Fruit fly (Drosophila melanogaster): ENCODE measurements around the gene CG32444.

Gene CG32444

dm6 chr3L:21679687-21680086 lies 42.9 kb downstream of the CG32444 start, which contains the start of the genes Als2 and CG11248 (continued):
- TF ChIP-seq CG1602 (GFP tag; optimal IDR thresholded peaks at IDR 0.05): peak; percentile 81
- no peak for TF ChIP-seq kni (GFP tag; optimal IDR thresholded peaks at IDR 0.05)
- TF ChIP-seq seq (GFP tag; IDR thresholded peaks at IDR 0.05): 0 out of 2 replicates have a peak, but pooled peaks have one; percentile 23

dm6 chr3L:21683942-21684341 lies 47.2 kb downstream of the CG32444 start, which contains the start of gene Sfp78E:
Sfp78E (minus strand) TSS chr3L:21684042.
- TF ChIP-seq eve (GFP tag; optimal IDR thresholded peaks at IDR 0.05): no peak
- TF ChIP-seq Ets65A (GFP tag): peak; percentile 22
- no peak for TF ChIP-seq CG6175 (GFP tag; IDR thresholded peaks at IDR 0.05)
- no peak for TF ChIP-seq trem (tag; optimal IDR thresholded peaks at IDR 0.05)
- TF ChIP-seq kay (GFP tag; optimal IDR thresholded peaks at IDR 0.05): no peak

dm6 chr3L:21685753-21686152 lies 49.0 kb downstream of the CG32444 start:
- no peak for TF ChIP-seq CG43689 (GFP tag; IDR thresholded peaks at IDR 0.05)
- no peak for TF ChIP-seq row (GFP tag; IDR thresholded peaks at IDR 0.05)
- no peak for TF ChIP-seq CG42726 (GFP tag; IDR thresholded peaks at IDR 0.05; ENCODE audit: partially characterized antibody)
- TF ChIP-seq CG12659 (GFP tag; optimal IDR thresholded peaks at IDR 0.05): no peak
- TF ChIP-seq fd64A (GFP tag; optimal IDR thresholded peaks at IDR 0.05): no peak
- TF ChIP-seq CG12744 (GFP tag; optimal IDR thresholded peaks at IDR 0.05): no peak
- no peak for TF ChIP-seq CG4282 (GFP tag; optimal IDR thresholded peaks at IDR 0.05)
- peak; percentile 70 for TF ChIP-seq nom (GFP tag; optimal IDR thresholded peaks at IDR 0.05)
- no peak for TF ChIP-seq bab2 (GFP tag; optimal IDR thresholded peaks at IDR 0.05)
- no peak for TF ChIP-seq CG2712 (tag; optimal IDR thresholded peaks at IDR 0.05)
- TF ChIP-seq bsh (GFP tag; optimal IDR thresholded peaks at IDR 0.05): peak in 1 of 2 experiments; percentile 69
- TF ChIP-seq CG1647 (GFP tag; optimal IDR thresholded peaks at IDR 0.05): no peak
- no peak for TF ChIP-seq CG11696 (GFP tag; IDR thresholded peaks at IDR 0.05)
- TF ChIP-seq sens (GFP tag): peak; percentile 41
- peak; percentile 39; the same call in 1 of the 2 replicates for TF ChIP-seq Drgx (GFP tag; IDR thresholded peaks at IDR 0.05)
